Worm (Caenorhabditis elegans) whole organism, early embryonic: ENCODE results near the gene F53F4.7.

Experiments used
- B0310.2 ChIP-seq: sonication (generic microtip); optimal IDR thresholded peaks from 2 replicates; lab custom pipeline; 2016; ENCODE audit warnings: mild to moderate bottlenecking, missing genetic modification characterization, missing compliant biosample characterization
- F13C5.2 ChIP-seq: sonication (generic microtip); optimal IDR thresholded peaks from 2 replicates; lab custom pipeline; 2017; ENCODE audit warnings: mild to moderate bottlenecking, missing genetic modification characterization, inconsistent platforms, missing compliant biosample characterization
- aly-1 ChIP-seq: sonication (generic microtip); optimal IDR thresholded peaks from 2 replicates; lab custom pipeline; 2016; ENCODE audit warnings: missing genetic modification characterization, missing compliant biosample characterization
- ama-1 ChIP-seq: fragments of 150-350 bp; optimal IDR thresholded peaks from 2 replicates; lab custom pipeline; 2014
- ceh-36 ChIP-seq: sonication (generic microtip); optimal IDR thresholded peaks from 2 replicates; lab custom pipeline; 2016; ENCODE audit warnings: missing genetic modification characterization, inconsistent platforms, missing compliant biosample characterization
- scrt-1 ChIP-seq: fragments of 200-800 bp; sonication (Bioruptor generic); IDR thresholded peaks from 2 replicates; pipeline ENCODE4 v1.3.6; 2022; ENCODE audit warnings: missing genetic modification characterization, missing compliant biosample characterization
- tbx-11 ChIP-seq: fragments of 200-800 bp; sonication (Bioruptor generic); IDR thresholded peaks from 2 replicates; pipeline ENCODE4 v1.3.6; 2022; ENCODE audit warnings: missing genetic modification characterization, missing compliant biosample characterization
- tbx-37 ChIP-seq: fragments of 200-800 bp; sonication (Bioruptor generic); conservative IDR thresholded peaks from 2 replicates; pipeline ENCODE4 v1.3.6; 2022; ENCODE audit warnings: missing genetic modification reagents, missing genetic modification characterization, missing compliant biosample characterization

DNA sequence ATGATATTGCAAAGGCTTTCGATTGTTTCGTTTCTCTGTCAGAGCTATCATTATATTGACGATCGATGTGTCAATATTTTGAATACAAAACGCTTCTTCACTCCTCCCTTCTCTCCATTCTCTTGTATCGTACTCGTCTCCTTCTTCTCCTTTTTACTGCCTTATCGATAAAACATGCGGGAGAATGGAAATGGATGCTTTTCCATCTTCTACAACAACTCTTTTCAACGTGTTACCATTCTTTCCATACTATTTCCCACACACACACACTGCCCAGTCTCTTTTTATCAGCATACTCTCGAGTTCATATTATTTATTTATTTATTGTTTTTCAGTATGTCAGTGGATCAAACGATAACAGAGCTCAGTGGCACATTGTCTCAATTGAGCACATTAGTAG, 35.1 kb downstream of the F53F4.7 start, which contains the start of gene C50B8.6:
- TF ChIP-seq ama-1 (lab: Kevin White, UChicago): no peak
- TF ChIP-seq aly-1 (tag; lab: Kevin White, UChicago): no peak
- no peak for TF ChIP-seq scrt-1 (GFP tag; lab: Robert Waterston, UW)
- no peak for TF ChIP-seq tbx-37 (GFP tag; lab: Robert Waterston, UW)
- no peak for TF ChIP-seq F13C5.2 (tag; lab: Kevin White, UChicago)
- TF ChIP-seq ceh-36 (tag; lab: Kevin White, UChicago): no peak
- no peak for TF ChIP-seq B0310.2 (tag; lab: Kevin White, UChicago)
- TF ChIP-seq tbx-11 (GFP tag; lab: Robert Waterston, UW): no peak
